Worm (Caenorhabditis elegans): Measurements from ENCODE around the gene sid-5.

The sid-5 gene

ce11 chrX:6941711-6942110, 37.2 kb downstream of the sid-5 start:
- TF ChIP-seq nhr-12 (tag; optimal IDR thresholded peaks at IDR 0.05): no peak
- TF ChIP-seq elt-1 (tag; optimal IDR thresholded peaks at IDR 0.05; ENCODE audit: borderline replicate concordance, insufficient read depth): no peak
- TF ChIP-seq ham-2 (GFP tag; optimal IDR thresholded peaks at IDR 0.05): no peak
- TF ChIP-seq lin-32 (GFP tag; optimal IDR thresholded peaks at IDR 0.05): no peak
- no peak for TF ChIP-seq ztf-11 (tag; optimal IDR thresholded peaks at IDR 0.05)
- no peak for TF ChIP-seq tbx-8 (GFP tag; optimal IDR thresholded peaks at IDR 0.05)
- TF ChIP-seq ceh-39 (tag; optimal IDR thresholded peaks at IDR 0.05): no peak
- no peak for TF ChIP-seq hlh-1 (tag; optimal IDR thresholded peaks at IDR 0.05)
- no peak for TF ChIP-seq snpc-4 (tag; optimal IDR thresholded peaks at IDR 0.05)
- TF ChIP-seq M03D4.4 (tag; optimal IDR thresholded peaks at IDR 0.05): no peak
- TF ChIP-seq sem-2 (GFP tag; optimal IDR thresholded peaks at IDR 0.05): no peak
- TF ChIP-seq unc-39 (tag; optimal IDR thresholded peaks at IDR 0.05): no peak
- TF ChIP-seq nhr-237 (tag; optimal IDR thresholded peaks at IDR 0.05): no peak
- no peak for TF ChIP-seq ceh-83 (GFP tag; optimal IDR thresholded peaks at IDR 0.05)
- TF ChIP-seq pha-4 (tag; optimal IDR thresholded peaks at IDR 0.05): no peak
- TF ChIP-seq lsy-2 (tag; optimal IDR thresholded peaks at IDR 0.05): no peak
- no peak for TF ChIP-seq unc-120 (tag; optimal IDR thresholded peaks at IDR 0.05; ENCODE audit: poor library complexity, severe bottlenecking)
- no peak for TF ChIP-seq elt-3 (tag; optimal IDR thresholded peaks at IDR 0.05)
- no peak for TF ChIP-seq zip-8 (tag; optimal IDR thresholded peaks at IDR 0.05)

- TF ChIP-seq snpc-4 (tag; optimal IDR thresholded peaks at IDR 0.05) (no peak), ham-2 (GFP tag; optimal IDR thresholded peaks at IDR 0.05) (no peak)
These were observed 42.3 kb downstream of the sid-5 start for ce11 chrX:6946789-6947188.

DNA sequence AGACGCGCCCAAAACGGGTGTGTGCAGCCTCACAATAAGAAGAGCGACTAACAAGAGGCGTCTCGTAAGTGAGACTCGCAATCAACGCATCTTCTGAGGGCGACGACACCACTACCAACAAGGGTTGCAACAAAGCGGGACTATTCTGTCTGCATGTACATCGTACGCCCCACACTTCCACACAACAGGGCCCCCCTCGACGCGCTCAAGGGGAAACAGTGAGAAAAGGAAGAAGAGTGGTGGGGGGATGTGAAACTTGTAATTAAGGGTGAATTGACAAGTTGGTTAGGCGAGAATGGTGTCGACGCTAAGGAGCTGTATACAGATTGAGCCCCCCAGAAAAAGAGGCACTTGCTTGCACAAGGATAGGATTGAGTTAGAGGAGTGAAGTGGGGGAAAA, 48.8 kb downstream of the sid-5 start:
- TF ChIP-seq tbx-8 (GFP tag; optimal IDR thresholded peaks at IDR 0.05): no peak
- peak; percentile 19 for TF ChIP-seq sptf-1 (tag; optimal IDR thresholded peaks at IDR 0.05)
- peak; percentile 50 for TF ChIP-seq mls-2 (tag; optimal IDR thresholded peaks at IDR 0.05)
- peak; percentile 67 for TF ChIP-seq ces-1 (GFP tag; optimal IDR thresholded peaks at IDR 0.05)

Data from whole organism, mixed stage, embryonic.